Worm (Caenorhabditis elegans) whole organism, L1 larva: Measurements from ENCODE around the gene K01A2.10.
A peak's percentile ranks its signal among the peaks of the same experiment; 100 is the strongest.

ENCODE experiments used
- C04F5.9 ChIP-seq: sonication (generic microtip); optimal IDR thresholded peaks from 2 replicates; lab custom pipeline; 2016; ENCODE audit warnings: missing genetic modification characterization, missing compliant biosample characterization
- C16A3.4 ChIP-seq: fragments of 150-350 bp; optimal IDR thresholded peaks from 2 replicates; lab custom pipeline; 2014; ENCODE audit warnings: missing biosample characterization, missing genetic modification characterization
- ama-1 ChIP-seq: fragments of 150-350 bp; optimal IDR thresholded peaks from 2 replicates; lab custom pipeline; 2014
- blmp-1 ChIP-seq: fragments of 150-350 bp; optimal IDR thresholded peaks from 2 replicates; lab custom pipeline; 2014; ENCODE audit warnings: missing biosample characterization, missing genetic modification characterization
- ceh-82 ChIP-seq, 3 experiments: fragments of 150-350 bp in 1 of 3; sonication (generic microtip) in 2 of 3; optimal IDR thresholded peaks; 2 replicates each; lab custom pipeline; 2014 to 2017; ENCODE audit warnings: missing biosample characterization in 3 of 3, missing genetic modification characterization in 3 of 3
- dpl-1 ChIP-seq, 3 experiments: fragments of 150-350 bp in 2 of 3; sonication (generic microtip) in 1 of 3; optimal IDR thresholded peaks; 2 replicates each; lab custom pipeline; 2014 to 2017; ENCODE audit warnings: missing biosample characterization in 3 of 3, missing genetic modification characterization in 3 of 3, missing genetic modification reagents in 3 of 3
- dsc-1 ChIP-seq: sonication (generic microtip); optimal IDR thresholded peaks from 2 replicates; lab custom pipeline; 2016; ENCODE audit warnings: mild to moderate bottlenecking, missing genetic modification characterization, missing compliant biosample characterization
- efl-1 ChIP-seq, 4 experiments: fragments of 150-350 bp; optimal IDR thresholded peaks in 3 of 4; peaks in 1 of 4; 1 replicate in 1 of 4; 2 replicates in 3 of 4; lab custom pipeline; 2014; ENCODE audit warnings: missing biosample characterization in 2 of 4, missing genetic modification characterization in 2 of 4, missing genetic modification reagents in 2 of 4
- egl-27 ChIP-seq, 2 experiments: fragments of 150-350 bp in 1 of 2; sonication (generic microtip); optimal IDR thresholded peaks; 3 replicates each; lab custom pipeline; 2017 to 2018; ENCODE audit warnings: missing biosample characterization in 2 of 2, missing genetic modification characterization in 2 of 2, missing genetic modification reagents in 2 of 2
- elt-3 ChIP-seq, 6 experiments: fragments of 150-350 bp in 1 of 6; sonication (generic microtip); optimal IDR thresholded peaks; 2 replicates each; lab custom pipeline; 2017 to 2018; ENCODE audit warnings: missing biosample characterization in 6 of 6, missing genetic modification characterization in 6 of 6, inconsistent platforms in 1 of 6
- fkh-4 ChIP-seq: sonication (generic microtip); optimal IDR thresholded peaks from 2 replicates; lab custom pipeline; 2016; ENCODE audit warnings: missing compliant biosample characterization, missing genetic modification characterization, borderline replicate concordance
- fkh-8 ChIP-seq: sonication (generic microtip); optimal IDR thresholded peaks from 2 replicates; lab custom pipeline; 2016; ENCODE audit warnings: mild to moderate bottlenecking, missing genetic modification characterization, missing compliant biosample characterization
- fos-1 ChIP-seq: fragments of 150-350 bp; optimal IDR thresholded peaks from 2 replicates; lab custom pipeline; 2014; ENCODE audit warnings: missing biosample characterization, missing genetic modification characterization
- irx-1 ChIP-seq: sonication (generic microtip); optimal IDR thresholded peaks from 2 replicates; lab custom pipeline; 2016; ENCODE audit warnings: missing genetic modification characterization, missing compliant biosample characterization
- isw-1 ChIP-seq: fragments of 200-800 bp; sonication (Bioruptor generic); IDR thresholded peaks from 2 replicates; pipeline ENCODE4 v1.3.6; 2022; ENCODE audit warnings: missing genetic modification characterization, missing compliant biosample characterization
- lin-13 ChIP-seq: fragments of 150-350 bp; optimal IDR thresholded peaks from 2 replicates; lab custom pipeline; 2014; ENCODE audit warnings: missing biosample characterization, missing genetic modification reagents, missing genetic modification characterization
- lin-14 ChIP-seq: fragments of 200-800 bp; sonication (Bioruptor generic); optimal IDR thresholded peaks from 2 replicates; lab custom pipeline; 2018; ENCODE audit warnings: mild to moderate bottlenecking, missing genetic modification characterization, moderate library complexity, missing compliant biosample characterization
- lin-35 ChIP-seq, 2 experiments: fragments of 150-350 bp; optimal IDR thresholded peaks; 2 replicates each; lab custom pipeline; 2014; ENCODE audit warnings: missing biosample characterization in 2 of 2, missing genetic modification characterization in 2 of 2, missing genetic modification reagents in 2 of 2
- lsy-2 ChIP-seq, 2 experiments: fragments of 150-350 bp; optimal IDR thresholded peaks; 2 replicates each; lab custom pipeline; 2014; ENCODE audit warnings: missing biosample characterization in 2 of 2, missing genetic modification characterization in 2 of 2
- mdl-1 ChIP-seq, 2 experiments: fragments of 150-350 bp; optimal IDR thresholded peaks; 2 replicates each; lab custom pipeline; 2014 to 2017; ENCODE audit warnings: missing biosample characterization in 2 of 2, missing genetic modification characterization in 2 of 2, inconsistent platforms in 1 of 2
- mef-2 ChIP-seq: fragments of 150-350 bp; optimal IDR thresholded peaks from 2 replicates; lab custom pipeline; 2014; ENCODE audit warnings: missing biosample characterization, missing genetic modification characterization
- mep-1 ChIP-seq: fragments of 150-350 bp; optimal IDR thresholded peaks from 2 replicates; lab custom pipeline; 2014; ENCODE audit warnings: missing biosample characterization, missing genetic modification characterization
- nhr-11 ChIP-seq: fragments of 150-350 bp; optimal IDR thresholded peaks from 2 replicates; lab custom pipeline; 2014; ENCODE audit warnings: missing biosample characterization, missing genetic modification characterization
- nhr-20 ChIP-seq: sonication (generic microtip); optimal IDR thresholded peaks from 2 replicates; lab custom pipeline; 2016; ENCODE audit warnings: mild to moderate bottlenecking, missing genetic modification characterization, missing compliant biosample characterization
- nhr-237 ChIP-seq: fragments of 150-350 bp; optimal IDR thresholded peaks from 2 replicates; lab custom pipeline; 2014; ENCODE audit warnings: missing biosample characterization, missing genetic modification characterization
- nhr-28 ChIP-seq: fragments of 150-350 bp; optimal IDR thresholded peaks from 2 replicates; lab custom pipeline; 2014; ENCODE audit warnings: missing biosample characterization, missing genetic modification characterization
- nhr-47 ChIP-seq: sonication (generic microtip); optimal IDR thresholded peaks from 2 replicates; lab custom pipeline; 2016; ENCODE audit warnings: mild to moderate bottlenecking, missing genetic modification characterization, moderate library complexity, missing compliant biosample characterization
- nhr-71 ChIP-seq: sonication (generic microtip); optimal IDR thresholded peaks from 2 replicates; lab custom pipeline; 2016; ENCODE audit warnings: mild to moderate bottlenecking, missing genetic modification characterization, moderate library complexity, missing compliant biosample characterization
- nhr-85 ChIP-seq: sonication (generic microtip); peaks from one replicate; lab custom pipeline; 2016; ENCODE audit warnings: missing genetic modification characterization, inconsistent platforms, missing compliant biosample characterization
- pag-3 ChIP-seq: sonication (generic microtip); optimal IDR thresholded peaks from 2 replicates; lab custom pipeline; 2017; ENCODE audit warnings: missing genetic modification characterization, mild to moderate bottlenecking, missing compliant biosample characterization, antibody characterized with exemption, borderline replicate concordance; ENCODE audit not compliant: insufficient read depth
- rnt-1 ChIP-seq: sonication (generic microtip); optimal IDR thresholded peaks from 2 replicates; lab custom pipeline; 2016; ENCODE audit warnings: mild to moderate bottlenecking, missing genetic modification characterization, moderate library complexity, missing compliant biosample characterization
- skn-1 ChIP-seq: fragments of 150-350 bp; optimal IDR thresholded peaks from 2 replicates; lab custom pipeline; 2014; ENCODE audit warnings: missing biosample characterization, missing genetic modification characterization
- snu-23 ChIP-seq: sonication (generic microtip); optimal IDR thresholded peaks from 2 replicates; lab custom pipeline; 2016; ENCODE audit warnings: missing genetic modification characterization, missing compliant biosample characterization
- sox-4 ChIP-seq: sonication (generic microtip); optimal IDR thresholded peaks from 2 replicates; lab custom pipeline; 2016; ENCODE audit warnings: missing genetic modification characterization, missing compliant biosample characterization
- swsn-7 ChIP-seq: sonication (generic microtip); optimal IDR thresholded peaks from 2 replicates; lab custom pipeline; 2016; ENCODE audit warnings: missing genetic modification characterization, missing compliant biosample characterization
- unc-130 ChIP-seq: fragments of 150-350 bp; optimal IDR thresholded peaks from 2 replicates; lab custom pipeline; 2017; ENCODE audit warnings: missing biosample characterization, missing genetic modification characterization, inconsistent platforms
- unc-30 ChIP-seq: sonication (generic microtip); optimal IDR thresholded peaks from 2 replicates; lab custom pipeline; 2017; ENCODE audit warnings: missing biosample characterization, missing genetic modification characterization
- unc-62 ChIP-seq: fragments of 150-350 bp; optimal IDR thresholded peaks from 2 replicates; lab custom pipeline; 2014; ENCODE audit warnings: missing biosample characterization, missing genetic modification reagents, missing genetic modification characterization
- xbp-1 ChIP-seq: sonication (generic microtip); optimal IDR thresholded peaks from 2 replicates; lab custom pipeline; 2016; ENCODE audit warnings: missing genetic modification characterization, missing compliant biosample characterization

The K01A2.10 gene

ce11 chrII:323048-323776 is at the start of gene K01A2.10:
TSS of gene K01A2.10 (minus strand) at chrII:323098.
- no peak for TF ChIP-seq egl-27 (tag; optimal IDR thresholded peaks at IDR 0.05; lab: Kevin White, UChicago)
- no peak for TF ChIP-seq pag-3 (tag; lab: Kevin White, UChicago)
- peak; percentile 17 for TF ChIP-seq lin-13 (GFP tag; lab: Kevin White, UChicago)
- peak; percentile 24 for TF ChIP-seq C16A3.4 (tag; lab: Kevin White, UChicago)
- peak; percentile 56 for TF ChIP-seq skn-1 (tag; lab: Kevin White, UChicago)
- TF ChIP-seq nhr-71 (tag; lab: Kevin White, UChicago) = peak; percentile 69
- TF ChIP-seq lsy-2 (tag; optimal IDR thresholded peaks at IDR 0.05; lab: Kevin White, UChicago) = peak; percentile 5 to 72
- peak; percentile 47 for TF ChIP-seq fos-1 (tag; lab: Kevin White, UChicago)
- peak; percentile 5 to 60 (median 55) for TF ChIP-seq dpl-1 (GFP tag; optimal IDR thresholded peaks at IDR 0.05; lab: Kevin White, UChicago)
- TF ChIP-seq xbp-1 = peak; percentile 18
- no peak for TF ChIP-seq nhr-237 (tag; lab: Kevin White, UChicago)
- peak; percentile 80 for TF ChIP-seq mep-1 (tag; lab: Kevin White, UChicago)
- TF ChIP-seq unc-130 (tag; lab: Kevin White, UChicago) = peak; percentile 43
- no peak for TF ChIP-seq nhr-28 (tag; lab: Kevin White, UChicago)
- peak; percentile 13 for TF ChIP-seq ama-1 (lab: Kevin White, UChicago)
- TF ChIP-seq isw-1 = no peak
- peak in 1 of 2 experiments; percentile 51 for TF ChIP-seq mdl-1 (tag; optimal IDR thresholded peaks at IDR 0.05; lab: Kevin White, UChicago)
- TF ChIP-seq swsn-7 (tag; lab: Kevin White, UChicago) = peak; percentile 37
- TF ChIP-seq nhr-20 (tag; lab: Kevin White, UChicago) = peak; percentile 63
- no peak for TF ChIP-seq nhr-11
- TF ChIP-seq fkh-8 (tag; lab: Kevin White, UChicago) = peak; percentile 51
- TF ChIP-seq lin-14 (GFP tag; lab: Kevin White, UChicago) = peak; percentile 93
- peak; percentile 19 for TF ChIP-seq nhr-47 (tag; lab: Kevin White, UChicago)
- peak; percentile 70 for TF ChIP-seq snu-23 (GFP tag; lab: Kevin White, UChicago)
- peak in 1 of 6 experiments; percentile 65 for TF ChIP-seq elt-3 (tag; optimal IDR thresholded peaks at IDR 0.05; lab: Kevin White, UChicago)
- no peak for TF ChIP-seq mef-2 (tag; lab: Kevin White, UChicago)
- TF ChIP-seq lin-35 (GFP tag; optimal IDR thresholded peaks at IDR 0.05; lab: Kevin White, UChicago) = peak; percentile 39 to 56
- peak; percentile 94 for TF ChIP-seq blmp-1 (tag; lab: Kevin White, UChicago)
- no peak for TF ChIP-seq C04F5.9
- peak; percentile 65 for TF ChIP-seq rnt-1 (tag; lab: Kevin White, UChicago)
- TF ChIP-seq efl-1 (optimal IDR thresholded peaks at IDR 0.05; lab: Kevin White, UChicago) = peak; percentile 37 to 49
- TF ChIP-seq efl-1 (GFP tag; optimal IDR thresholded peaks at IDR 0.05 in 1 of 2; lab: Kevin White, UChicago) = peak; percentile 38 to 93
- peak; percentile 3 to 58 (median 17) for TF ChIP-seq ceh-82 (tag; optimal IDR thresholded peaks at IDR 0.05; lab: Kevin White, UChicago)
- no peak for TF ChIP-seq unc-62
- TF ChIP-seq fkh-4 (tag; lab: Kevin White, UChicago) = no peak
- TF ChIP-seq nhr-85 (tag; lab: Kevin White, UChicago) = peak; percentile 37
- no peak for TF ChIP-seq unc-30 (tag; lab: Kevin White, UChicago)

ce11 chrII:372235-372634 is 49.3 kb upstream of the K01A2.10 start:
- TF ChIP-seq dsc-1 (tag; lab: Kevin White, UChicago) (no peak), sox-4 (no peak), irx-1 (tag; lab: Kevin White, UChicago) (no peak), xbp-1 (peak; percentile 67), mdl-1 (tag; optimal IDR thresholded peaks at IDR 0.05; lab: Kevin White, UChicago) (no peak)
- TF ChIP-seq, all 84 proteins: peak for 1
